Worm (Caenorhabditis elegans) whole organism, L3 larva: ENCODE results near the gene T05C12.9.

Experiments
- R02D3.7 ChIP-seq: fragments of 150-350 bp; optimal IDR thresholded peaks from 2 replicates; lab custom pipeline; 2014; ENCODE audit warnings: missing biosample characterization, missing genetic modification characterization
- ZK546.5 ChIP-seq: sonication (generic microtip); optimal IDR thresholded peaks from 2 replicates; lab custom pipeline; 2017; ENCODE audit warnings: missing biosample characterization, missing genetic modification characterization
- aly-2 ChIP-seq: fragments of 150-350 bp; optimal IDR thresholded peaks from 2 replicates; lab custom pipeline; 2014; ENCODE audit warnings: missing biosample characterization, missing genetic modification characterization
- ama-1 ChIP-seq: fragments of 150-350 bp; optimal IDR thresholded peaks from 2 replicates; lab custom pipeline; 2018
- ceh-16 ChIP-seq: sonication (generic microtip); optimal IDR thresholded peaks from 2 replicates; lab custom pipeline; 2017; ENCODE audit warnings: missing biosample characterization, missing genetic modification characterization
- ceh-28 ChIP-seq: fragments of 150-350 bp; optimal IDR thresholded peaks from 2 replicates; lab custom pipeline; 2014; ENCODE audit warnings: missing biosample characterization, missing genetic modification reagents, missing genetic modification characterization
- ceh-82 ChIP-seq: fragments of 150-350 bp; optimal IDR thresholded peaks from 2 replicates; lab custom pipeline; 2014; ENCODE audit warnings: missing biosample characterization, missing genetic modification characterization
- ceh-9 ChIP-seq: sonication (generic microtip); optimal IDR thresholded peaks from 2 replicates; lab custom pipeline; 2018; ENCODE audit warnings: missing biosample characterization, missing genetic modification characterization
- daf-12 ChIP-seq: fragments of 150-350 bp; optimal IDR thresholded peaks from 2 replicates; lab custom pipeline; 2014; ENCODE audit warnings: missing biosample characterization, missing genetic modification reagents, missing genetic modification characterization
- egl-27 ChIP-seq: sonication (generic microtip); optimal IDR thresholded peaks from 4 replicates; lab custom pipeline; 2017; ENCODE audit warnings: missing biosample characterization, missing genetic modification reagents, missing genetic modification characterization
- egl-5 ChIP-seq: fragments of 150-350 bp; optimal IDR thresholded peaks from 2 replicates; lab custom pipeline; 2017; ENCODE audit warnings: missing biosample characterization, missing genetic modification reagents, missing genetic modification characterization, inconsistent platforms
- elt-1 ChIP-seq: fragments of 150-350 bp; optimal IDR thresholded peaks from 2 replicates; lab custom pipeline; 2014; ENCODE audit warnings: missing biosample characterization, missing genetic modification characterization
- elt-2 ChIP-seq: sonication (generic microtip); optimal IDR thresholded peaks from 2 replicates; lab custom pipeline; 2016; ENCODE audit warnings: missing genetic modification reagents, mild to moderate bottlenecking, missing genetic modification characterization, missing compliant biosample characterization
- elt-3 ChIP-seq, 3 experiments: fragments of 150-350 bp in 1 of 3; sonication (generic microtip) in 2 of 3; optimal IDR thresholded peaks; 2 replicates in 2 of 3; 4 replicates in 1 of 3; lab custom pipeline; 2014 to 2017; ENCODE audit warnings: missing biosample characterization in 3 of 3, missing genetic modification characterization in 3 of 3
- eor-1 ChIP-seq, 2 experiments: fragments of 150-350 bp; optimal IDR thresholded peaks; 2 replicates each; lab custom pipeline; 2014 to 2018; ENCODE audit warnings: missing biosample characterization in 2 of 2, missing genetic modification characterization in 2 of 2
- fkh-10 ChIP-seq: sonication (generic microtip); optimal IDR thresholded peaks from 2 replicates; lab custom pipeline; 2017; ENCODE audit warnings: missing biosample characterization, missing genetic modification reagents, missing genetic modification characterization
- fkh-2 ChIP-seq: fragments of 150-350 bp; optimal IDR thresholded peaks from 2 replicates; lab custom pipeline; 2014; ENCODE audit warnings: missing biosample characterization, missing genetic modification reagents, missing genetic modification characterization
- fos-1 ChIP-seq: fragments of 150-350 bp; optimal IDR thresholded peaks from 2 replicates; lab custom pipeline; 2014; ENCODE audit warnings: missing biosample characterization, missing genetic modification characterization
- hmg-11 ChIP-seq: sonication (generic microtip); optimal IDR thresholded peaks from 2 replicates; lab custom pipeline; 2016; ENCODE audit warnings: missing genetic modification characterization, missing compliant biosample characterization
- jun-1 ChIP-seq: fragments of 150-350 bp; optimal IDR thresholded peaks from 2 replicates; lab custom pipeline; 2014; ENCODE audit warnings: missing biosample characterization, missing genetic modification reagents, missing genetic modification characterization
- lin-15B ChIP-seq: fragments of 150-350 bp; optimal IDR thresholded peaks from 2 replicates; lab custom pipeline; 2014; ENCODE audit warnings: missing biosample characterization, missing genetic modification characterization
- lin-39 ChIP-seq: fragments of 150-350 bp; optimal IDR thresholded peaks from 2 replicates; lab custom pipeline; 2018; ENCODE audit warnings: missing biosample characterization, missing genetic modification reagents, missing genetic modification characterization
- lsy-12 ChIP-seq: sonication (generic microtip); optimal IDR thresholded peaks from 2 replicates; lab custom pipeline; 2016; ENCODE audit warnings: mild to moderate bottlenecking, missing genetic modification characterization, missing compliant biosample characterization
- mdl-1 ChIP-seq: fragments of 150-350 bp; optimal IDR thresholded peaks from 2 replicates; lab custom pipeline; 2014; ENCODE audit warnings: missing biosample characterization, missing genetic modification characterization
- mml-1 ChIP-seq: fragments of 150-350 bp; sonication (generic microtip); optimal IDR thresholded peaks from 3 replicates; lab custom pipeline; 2014; ENCODE audit warnings: missing biosample characterization, missing genetic modification characterization
- nfya-1 ChIP-seq: sonication (generic microtip); optimal IDR thresholded peaks from 2 replicates; lab custom pipeline; 2017; ENCODE audit warnings: missing genetic modification characterization, mild to moderate bottlenecking, missing compliant biosample characterization, antibody characterized with exemption, moderate library complexity; ENCODE audit not compliant: insufficient read depth
- nhr-11 ChIP-seq: fragments of 150-350 bp; optimal IDR thresholded peaks from 2 replicates; lab custom pipeline; 2014; ENCODE audit warnings: missing biosample characterization, missing genetic modification characterization
- nhr-12 ChIP-seq: fragments of 150-350 bp; optimal IDR thresholded peaks from 2 replicates; lab custom pipeline; 2014; ENCODE audit warnings: missing biosample characterization, missing genetic modification characterization
- nhr-23 ChIP-seq: fragments of 150-350 bp; optimal IDR thresholded peaks from 2 replicates; lab custom pipeline; 2014; ENCODE audit warnings: missing biosample characterization, missing genetic modification reagents, missing genetic modification characterization
- nhr-237 ChIP-seq: fragments of 150-350 bp; optimal IDR thresholded peaks from 2 replicates; lab custom pipeline; 2014; ENCODE audit warnings: missing biosample characterization, missing genetic modification characterization
- nhr-25 ChIP-seq: sonication (generic microtip); optimal IDR thresholded peaks from 2 replicates; lab custom pipeline; 2017; ENCODE audit warnings: missing biosample characterization, missing genetic modification characterization
- nhr-28 ChIP-seq: fragments of 150-350 bp; optimal IDR thresholded peaks from 2 replicates; lab custom pipeline; 2014; ENCODE audit warnings: missing biosample characterization, missing genetic modification characterization
- nhr-43 ChIP-seq: sonication (generic microtip); optimal IDR thresholded peaks from 2 replicates; lab custom pipeline; 2016; ENCODE audit warnings: mild to moderate bottlenecking, missing genetic modification characterization, missing compliant biosample characterization; ENCODE audit not compliant: poor library complexity, severe bottlenecking
- nhr-67 ChIP-seq: fragments of 150-350 bp; optimal IDR thresholded peaks from 2 replicates; lab custom pipeline; 2014; ENCODE audit warnings: missing biosample characterization, missing genetic modification characterization
- nhr-76 ChIP-seq: fragments of 150-350 bp; sonication (generic microtip); optimal IDR thresholded peaks from 5 replicates; lab custom pipeline; 2014; ENCODE audit warnings: missing biosample characterization, missing genetic modification characterization
- nhr-77 ChIP-seq: fragments of 150-350 bp; optimal IDR thresholded peaks from 2 replicates; lab custom pipeline; 2014; ENCODE audit warnings: missing biosample characterization, missing genetic modification characterization
- pha-4 ChIP-seq: fragments of 150-350 bp; optimal IDR thresholded peaks from 2 replicates; lab custom pipeline; 2014; ENCODE audit warnings: missing biosample characterization, missing genetic modification reagents, missing genetic modification characterization
- pqm-1 ChIP-seq: fragments of 150-350 bp; optimal IDR thresholded peaks from 2 replicates; lab custom pipeline; 2017; ENCODE audit warnings: missing biosample characterization, missing genetic modification characterization, inconsistent platforms
- sea-2 ChIP-seq: fragments of 150-350 bp; sonication (generic microtip); optimal IDR thresholded peaks from 4 replicates; lab custom pipeline; 2014; ENCODE audit warnings: missing biosample characterization, missing genetic modification reagents, missing genetic modification characterization
- skn-1 ChIP-seq: fragments of 150-350 bp; optimal IDR thresholded peaks from 2 replicates; lab custom pipeline; 2014; ENCODE audit warnings: missing biosample characterization, missing genetic modification characterization
- snpc-4 ChIP-seq: fragments of 150-350 bp; optimal IDR thresholded peaks from 2 replicates; lab custom pipeline; 2014; ENCODE audit warnings: missing biosample characterization, missing genetic modification characterization
- tbx-2 ChIP-seq: sonication (generic microtip); optimal IDR thresholded peaks from 2 replicates; lab custom pipeline; 2016; ENCODE audit warnings: mild to moderate bottlenecking, missing genetic modification characterization, missing compliant biosample characterization
- unc-39 ChIP-seq: sonication (generic microtip); optimal IDR thresholded peaks from 4 replicates; lab custom pipeline; 2017; ENCODE audit warnings: missing biosample characterization, missing genetic modification characterization
- unc-62 ChIP-seq: fragments of 150-350 bp; sonication (generic microtip); optimal IDR thresholded peaks from 4 replicates; lab custom pipeline; 2014; ENCODE audit warnings: missing biosample characterization, missing genetic modification reagents, missing genetic modification characterization
- zag-1 ChIP-seq: fragments of 150-350 bp; optimal IDR thresholded peaks from 2 replicates; lab custom pipeline; 2014; ENCODE audit warnings: missing biosample characterization, missing genetic modification characterization
- ztf-11 ChIP-seq: fragments of 150-350 bp; optimal IDR thresholded peaks from 2 replicates; lab custom pipeline; 2014; ENCODE audit warnings: missing biosample characterization, missing genetic modification characterization
- ztf-4 ChIP-seq: fragments of 150-350 bp; optimal IDR thresholded peaks from 2 replicates; lab custom pipeline; 2014; ENCODE audit warnings: missing biosample characterization, missing genetic modification characterization

The T05C12.9 gene

DNA sequence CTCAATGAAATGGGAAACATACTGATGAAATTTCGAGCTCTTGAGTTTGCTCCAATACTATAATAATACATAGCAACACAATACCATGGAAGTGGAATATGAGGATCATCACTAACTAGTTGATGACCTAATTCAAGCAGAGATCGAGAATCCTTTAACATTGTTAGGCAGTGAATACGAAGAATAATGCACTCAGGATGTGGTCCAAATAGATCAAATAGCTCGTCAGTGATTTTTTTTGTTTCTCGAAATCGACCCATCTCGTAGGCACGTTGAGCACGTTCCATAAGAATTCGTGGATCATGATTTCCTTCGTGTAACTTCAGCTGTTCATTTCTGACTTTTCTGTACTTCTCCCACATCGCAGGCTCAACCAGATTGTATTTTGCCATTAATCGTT, 32.1 kb downstream of the T05C12.9 start:
- TF ChIP-seq pha-4 (tag; lab: Kevin White, UChicago) (no peak), zag-1 (no peak), ama-1 (lab: Kevin White, UChicago) (no peak), mml-1 (no peak), nfya-1 (no peak), fkh-10 (GFP tag; lab: Kevin White, UChicago) (no peak), ztf-4 (tag; lab: Kevin White, UChicago) (no peak), aly-2 (no peak), fkh-2 (tag; lab: Kevin White, UChicago) (no peak), lsy-12 (no peak), tbx-2 (no peak)

DNA sequence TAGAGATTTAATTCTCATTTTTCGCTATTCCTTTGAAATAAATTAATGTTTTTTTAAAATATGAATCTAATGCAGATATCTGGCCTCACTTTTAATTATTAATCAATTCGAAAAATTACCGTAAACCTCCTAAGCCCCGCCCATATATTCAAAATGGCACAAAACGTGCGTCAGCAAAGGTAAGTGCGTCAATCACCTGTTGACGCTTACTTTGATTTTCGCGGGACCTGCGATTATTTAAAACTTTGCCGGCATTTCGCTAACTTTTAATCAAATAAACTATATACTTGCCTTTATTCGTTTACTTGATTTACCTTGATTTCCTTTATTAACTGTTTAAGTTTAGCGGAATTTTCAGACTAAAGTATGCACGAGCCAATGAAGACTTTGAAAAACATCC, 35.0 kb downstream of the T05C12.9 start, which contains the start of gene pch-2:
Gene pch-2, plus strand, starts transcription at position 359 of the 400 bp plus-strand sequence.
- TF ChIP-seq R02D3.7 (tag; lab: Kevin White, UChicago) (no peak), elt-3 (tag; optimal IDR thresholded peaks at IDR 0.05; lab: Kevin White, UChicago) (no peak), lin-39 (tag; lab: Kevin White, UChicago) (peak; percentile 13), aly-2 (no peak), ztf-4 (tag; lab: Kevin White, UChicago) (no peak), snpc-4 (tag; lab: Kevin White, UChicago) (peak; percentile 53), egl-5 (tag; lab: Kevin White, UChicago) (no peak), hmg-11 (tag; lab: Kevin White, UChicago) (no peak), elt-1 (no peak), lin-15B (peak; percentile 70), eor-1 (tag; optimal IDR thresholded peaks at IDR 0.05; lab: Kevin White, UChicago) (no peak), nhr-28 (tag; lab: Kevin White, UChicago) (no peak), tbx-2 (no peak), lsy-12 (no peak), sea-2 (GFP tag; lab: Kevin White, UChicago) (no peak), nhr-43 (tag; lab: Kevin White, UChicago) (peak; percentile 33), nhr-76 (tag; lab: Kevin White, UChicago) (no peak), mdl-1 (no peak), daf-12 (no peak), ceh-82 (tag; lab: Kevin White, UChicago) (no peak), jun-1 (tag; lab: Kevin White, UChicago) (no peak), ceh-16 (tag; lab: Kevin White, UChicago) (no peak), ceh-9 (tag; lab: Kevin White, UChicago) (no peak), nhr-25 (tag; lab: Kevin White, UChicago) (peak; percentile 53), fkh-2 (tag; lab: Kevin White, UChicago) (no peak), pqm-1 (no peak), nhr-237 (tag; lab: Kevin White, UChicago) (no peak), nhr-11 (tag; lab: Kevin White, UChicago) (no peak), zag-1 (no peak), nhr-23 (tag; lab: Kevin White, UChicago) (no peak), egl-27 (tag; lab: Kevin White, UChicago) (no peak), nhr-67 (tag; lab: Kevin White, UChicago) (no peak), ceh-28 (tag; lab: Kevin White, UChicago) (no peak), pha-4 (tag; lab: Kevin White, UChicago) (peak; percentile 59), ama-1 (lab: Kevin White, UChicago) (no peak), nhr-77 (no peak), mml-1 (no peak), ZK546.5 (no peak), elt-2 (tag; lab: Kevin White, UChicago) (peak; percentile 11), fos-1 (tag; lab: Kevin White, UChicago) (no peak), unc-62 (no peak), ztf-11 (tag; lab: Kevin White, UChicago) (no peak), nfya-1 (peak; percentile 71), fkh-10 (GFP tag; lab: Kevin White, UChicago) (no peak), nhr-12 (tag; lab: Kevin White, UChicago) (no peak), skn-1 (tag; lab: Kevin White, UChicago) (no peak), unc-39 (tag; lab: Kevin White, UChicago) (no peak)
